Fruit fly (Drosophila melanogaster): Measurements from ENCODE around the gene LysB.

The LysB gene

dm6 chr3L:1206682-1207421, at the start of gene LysB:
Gene LysB (plus strand): TSS chr3L:1207371.
- TF ChIP-seq noc (tag; optimal IDR thresholded peaks at IDR 0.05) = no peak

dm6 chr3L:1165808-1166207, 41.4 kb upstream of the LysB start:
- TF ChIP-seq noc (tag; optimal IDR thresholded peaks at IDR 0.05) = no peak

DNA sequence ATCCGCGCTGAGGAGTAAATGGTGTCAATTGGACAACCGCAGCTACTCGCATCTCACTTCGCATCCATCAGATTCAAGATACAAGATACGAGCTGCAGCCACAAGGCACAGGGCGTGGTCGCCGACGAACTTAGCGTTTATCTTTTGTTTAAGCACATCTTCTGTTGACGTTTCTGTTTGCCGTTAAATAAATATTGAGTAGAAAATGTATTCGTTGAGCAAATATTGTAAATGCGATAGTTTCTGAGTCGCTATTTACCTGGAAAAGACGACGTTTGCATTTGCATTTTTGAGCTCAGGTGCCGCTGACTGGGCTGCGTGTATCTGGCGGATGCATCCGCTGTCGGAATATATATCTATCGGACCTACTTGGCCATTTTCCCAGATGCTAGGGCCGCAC, 40.9 kb upstream of the LysB start:
- TF ChIP-seq noc (tag; optimal IDR thresholded peaks at IDR 0.05) = no peak

DNA sequence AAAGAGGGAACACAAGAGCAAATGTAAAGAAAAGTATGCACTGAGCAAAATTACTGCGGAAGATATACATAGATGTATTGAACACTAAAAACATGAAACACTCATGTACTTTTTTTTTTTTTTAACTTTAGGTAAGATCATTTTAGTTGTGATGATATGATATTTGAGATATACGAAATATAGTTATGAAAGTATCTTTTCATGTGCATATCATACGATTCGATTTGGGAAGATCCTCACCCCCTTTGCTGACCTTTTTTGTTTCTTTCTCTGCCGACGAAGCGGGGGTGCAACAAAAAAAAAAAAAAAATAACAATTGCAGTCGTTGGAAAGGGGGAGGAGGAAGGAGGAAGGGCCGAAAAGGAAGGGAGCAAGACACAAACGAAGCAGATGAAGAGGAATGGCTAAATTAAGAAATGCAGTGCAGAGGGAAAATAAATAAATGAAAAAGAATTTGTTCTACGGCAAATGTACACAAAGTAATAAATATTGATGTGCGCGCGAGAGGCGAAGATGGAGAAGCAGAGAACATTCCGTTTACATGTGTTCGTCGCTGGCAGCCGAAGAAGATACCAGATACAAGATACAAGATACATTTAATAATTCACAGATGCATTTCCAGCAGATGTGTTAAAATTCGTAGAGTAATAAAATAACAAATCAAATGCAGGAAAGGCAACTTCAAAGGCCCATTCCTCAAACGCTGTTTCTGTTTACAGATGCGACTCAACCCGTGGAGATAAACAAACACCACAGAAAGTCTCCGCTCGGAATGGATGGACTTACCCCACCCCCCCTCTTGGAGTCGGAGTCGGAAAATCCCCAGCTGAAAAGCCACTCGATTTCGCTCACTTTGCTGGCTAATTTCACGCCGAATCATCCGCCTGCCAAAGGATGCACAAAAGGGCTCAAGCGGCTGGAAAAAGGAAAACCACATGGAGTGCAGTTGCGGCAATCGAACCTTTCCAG, 39.9 kb upstream of the LysB start:
- TF ChIP-seq noc (tag; optimal IDR thresholded peaks at IDR 0.05) = no peak

dm6 chr3L:1168445-1168844, 38.7 kb upstream of the LysB start:
- no peak for TF ChIP-seq noc (tag; optimal IDR thresholded peaks at IDR 0.05)

DNA sequence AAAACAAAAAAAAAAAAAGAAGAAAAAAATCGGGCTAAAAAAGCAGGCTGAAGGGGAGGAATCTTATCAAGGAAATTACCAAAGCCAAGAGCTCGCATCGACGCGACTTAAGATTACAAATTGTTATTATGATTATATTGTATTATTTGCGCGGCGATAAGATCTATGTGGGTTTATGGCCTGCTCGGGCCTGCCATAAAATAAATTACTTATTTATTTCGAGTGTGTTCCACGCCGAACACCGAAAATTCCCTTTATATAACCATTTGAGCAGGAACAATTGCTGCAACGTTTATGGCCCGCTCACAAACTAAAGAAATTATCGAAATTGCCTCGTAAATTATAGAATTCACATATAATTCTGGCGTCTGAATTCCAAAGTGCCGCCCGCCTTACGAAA, 37.6 kb upstream of the LysB start:
- peak; percentile 35 for TF ChIP-seq noc (tag; optimal IDR thresholded peaks at IDR 0.05)

DNA sequence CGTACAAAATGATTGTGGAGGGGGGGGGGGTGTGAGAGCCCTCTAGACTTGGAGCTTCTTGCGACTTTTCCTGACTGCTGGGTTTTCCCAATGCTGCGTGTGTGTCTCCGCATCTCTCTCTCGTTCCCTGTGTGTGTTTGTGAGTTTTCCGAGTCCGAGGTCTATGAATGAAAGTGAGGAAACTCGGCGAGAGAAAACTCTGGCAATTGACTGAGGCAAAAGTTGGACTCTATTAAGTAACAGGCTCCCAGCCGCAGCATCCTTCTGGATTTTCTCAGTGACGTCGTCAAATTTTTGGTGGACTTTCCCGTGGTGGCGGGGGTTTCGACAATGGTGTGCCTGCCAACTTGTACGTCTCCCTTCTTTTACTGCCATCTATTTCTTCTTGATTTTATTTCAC, 36.6 kb upstream of the LysB start:
- TF ChIP-seq noc (tag; optimal IDR thresholded peaks at IDR 0.05) = no peak

DNA sequence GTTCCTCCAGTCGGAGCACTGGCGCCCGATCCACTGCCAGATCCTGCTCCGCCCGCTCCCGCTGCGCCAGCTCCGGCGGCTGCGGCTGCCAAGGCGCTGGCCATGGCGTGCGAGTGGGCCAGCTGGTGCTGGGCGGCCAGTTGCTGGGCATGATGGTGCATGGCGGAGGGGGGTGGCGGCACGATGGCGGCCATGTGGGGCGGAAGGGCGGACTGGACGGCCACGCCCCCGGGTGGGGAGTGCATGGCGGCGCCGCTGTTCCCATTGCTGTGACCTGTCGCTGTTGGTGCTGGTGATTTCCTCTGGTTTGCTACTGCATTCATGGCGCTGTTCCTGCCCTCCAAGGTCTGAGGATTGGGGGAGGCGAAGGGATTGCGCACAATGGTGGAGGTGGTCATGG, 34.3 kb upstream of the LysB start:
- no peak for TF ChIP-seq noc (tag; optimal IDR thresholded peaks at IDR 0.05)

DNA sequence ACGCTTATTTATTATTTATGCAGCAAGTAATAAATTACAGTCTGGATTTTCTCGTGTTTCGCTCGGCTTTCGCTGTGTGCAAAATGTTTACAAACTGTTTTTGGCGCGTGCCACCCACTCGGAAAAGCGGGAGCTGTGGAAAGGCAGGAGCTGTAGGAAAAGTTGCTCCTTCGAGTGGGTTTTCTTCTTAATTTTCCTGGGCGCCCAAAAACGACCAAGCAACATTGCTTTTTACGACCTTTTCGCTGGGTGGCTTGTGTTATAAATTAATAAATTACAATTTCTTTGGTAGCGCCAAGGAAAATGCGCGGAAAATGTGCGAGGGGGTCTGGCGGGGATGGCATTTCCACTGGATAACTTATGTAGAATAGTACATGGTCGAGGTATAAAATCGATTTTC, 30.7 kb upstream of the LysB start:
- TF ChIP-seq noc (tag; optimal IDR thresholded peaks at IDR 0.05) = no peak

DNA sequence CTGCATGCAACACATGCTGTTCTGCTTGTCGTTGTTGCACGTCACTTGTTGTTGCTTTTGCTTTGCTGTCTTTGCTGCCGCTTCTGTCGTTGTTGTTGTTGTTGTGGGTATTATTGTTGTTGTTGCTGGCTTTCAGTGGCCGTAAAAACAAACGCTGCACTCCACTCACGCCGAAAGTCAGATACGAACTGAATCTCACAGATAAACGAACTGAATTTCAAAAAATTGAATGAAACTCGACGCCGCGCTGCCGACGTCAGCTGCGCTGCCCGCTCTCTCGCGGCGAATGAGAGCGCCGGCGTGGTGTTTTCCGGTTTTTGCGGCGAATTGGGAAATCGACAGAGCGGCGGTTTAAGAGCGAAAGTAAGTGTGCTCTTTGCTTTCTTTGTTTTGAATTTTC, 30.1 kb upstream of the LysB start, which contains the start of gene bab2:
bab2 (minus strand) TSS at position 192 of the 400 bp plus-strand sequence.
- no peak for TF ChIP-seq noc (tag; optimal IDR thresholded peaks at IDR 0.05)

DNA sequence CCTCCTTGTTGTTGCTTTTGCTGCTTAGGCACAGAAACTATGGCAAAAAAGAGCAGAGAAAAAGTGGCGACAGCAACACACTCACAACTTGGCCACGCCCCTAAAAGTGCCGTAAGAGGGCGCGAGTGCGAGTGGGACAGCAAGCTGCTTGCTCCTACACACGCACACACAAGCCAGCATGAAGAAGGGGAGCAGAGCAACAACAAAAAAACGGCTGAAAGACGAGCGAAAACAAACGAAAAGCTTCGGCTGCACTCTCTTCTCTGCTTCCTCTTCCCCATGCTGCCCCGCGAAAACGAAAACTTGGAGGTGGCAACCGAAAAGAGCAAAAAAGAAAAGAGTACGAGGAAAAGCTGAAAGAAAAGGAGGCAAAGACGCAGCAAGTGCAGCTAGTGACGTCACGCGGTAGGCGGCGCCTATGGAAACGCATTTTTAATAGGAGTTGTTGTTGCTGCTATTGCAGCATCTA, 29.0 kb upstream of the LysB start:
- no peak for TF ChIP-seq noc (tag; optimal IDR thresholded peaks at IDR 0.05)

dm6 chr3L:1183467-1183866, 23.7 kb upstream of the LysB start:
- TF ChIP-seq noc (tag; optimal IDR thresholded peaks at IDR 0.05) = no peak

- TF ChIP-seq noc (tag; optimal IDR thresholded peaks at IDR 0.05) = peak; percentile 78
Measured at dm6 chr3L:1188936-1189659, 18.1 kb upstream of the LysB start, which contains the start of gene CG13912. Gene CG13912 (plus strand): TSS chr3L:1189588.

dm6 chr3L:1193123-1193844, 13.9 kb upstream of the LysB start, which contains the start of gene Trhn:
Gene Trhn (minus strand): TSS chr3L:1193173.
- TF ChIP-seq noc (tag; optimal IDR thresholded peaks at IDR 0.05) = no peak

DNA sequence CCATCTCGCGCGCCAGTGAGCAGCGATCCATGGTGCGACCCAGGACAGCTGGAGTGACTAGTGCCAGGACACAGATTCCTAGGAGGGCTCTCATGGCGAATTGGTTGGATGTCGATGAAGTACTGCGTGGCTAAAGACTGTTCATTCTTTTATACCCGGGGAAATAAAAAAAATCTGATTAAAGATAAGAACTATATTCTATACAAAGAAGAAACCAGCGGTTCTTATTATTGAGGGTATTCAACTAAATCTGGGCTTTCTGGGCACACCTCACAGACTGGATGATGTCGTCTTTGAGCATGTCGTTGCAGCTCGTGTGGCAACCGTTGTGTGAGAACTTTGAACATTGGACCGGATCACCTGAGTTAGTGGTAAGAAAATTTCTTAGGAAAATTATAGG, 12.0 kb upstream of the LysB start, which contains the start of gene LysX:
LysX (minus strand) TSS at position 101 of the 400 bp plus-strand sequence.
- TF ChIP-seq noc (tag; optimal IDR thresholded peaks at IDR 0.05) = no peak

Data from whole organism, larva.